Worm (Caenorhabditis elegans): ENCODE measurements around the gene mtl-2.

ce11 chrV:14033649-14034048, 15.2 kb upstream of the mtl-2 start, which contains the start of gene ins-10:
- no peak for TF ChIP-seq unc-62 (GFP tag; optimal IDR thresholded peaks at IDR 0.05)
- no peak for TF ChIP-seq B0035.1 (tag; optimal IDR thresholded peaks at IDR 0.05)
- no peak for TF ChIP-seq ztf-25 (GFP tag; IDR thresholded peaks at IDR 0.05)
- no peak for TF ChIP-seq ztf-18 (tag; optimal IDR thresholded peaks at IDR 0.05)
- TF ChIP-seq pbrm-1 (GFP tag; IDR thresholded peaks at IDR 0.05) = no peak
- no peak for TF ChIP-seq ets-4 (GFP tag; optimal IDR thresholded peaks at IDR 0.05)

All from whole organism, young adult.